Fruit fly (Drosophila melanogaster) whole organism, embryonic: Measurements from ENCODE around the gene CG3224.

Experiments
- Abd-B ChIP-seq: fragments of 200-800 bp; sonication (Bioruptor generic); optimal IDR thresholded peaks from 2 replicates; lab custom pipeline; 2018; ENCODE audit warnings: missing biosample characterization, mild to moderate bottlenecking, missing genetic modification characterization, moderate library complexity
- B-H2 ChIP-seq: fragments of 200-800 bp; sonication (Bioruptor generic); optimal IDR thresholded peaks from 2 replicates; lab custom pipeline; 2018; ENCODE audit warnings: missing biosample characterization, mild to moderate bottlenecking, missing genetic modification characterization
- CG10267 ChIP-seq: fragments of 200-800 bp; sonication (Bioruptor generic); optimal IDR thresholded peaks from 2 replicates; lab custom pipeline; 2018; ENCODE audit warnings: missing biosample characterization, mild to moderate bottlenecking, missing genetic modification characterization, moderate library complexity
- CG11247 ChIP-seq: fragments of 200-800 bp; sonication (Bioruptor generic); IDR thresholded peaks from 2 replicates; pipeline ENCODE4 v1.3.6; 2022; ENCODE audit warnings: missing biosample characterization, missing genetic modification characterization
- CG11398 ChIP-seq: fragments of 200-800 bp; sonication (Bioruptor generic); optimal IDR thresholded peaks from 2 replicates; lab custom pipeline; 2016; ENCODE audit warnings: missing biosample characterization, missing genetic modification characterization
- CG12236 ChIP-seq: fragments of 200-800 bp; sonication (Bioruptor generic); optimal IDR thresholded peaks from 2 replicates; lab custom pipeline; 2016; ENCODE audit warnings: missing biosample characterization, missing genetic modification characterization
- CG12299 ChIP-seq: fragments of 200-800 bp; sonication (Bioruptor generic); optimal IDR thresholded peaks from 2 replicates; lab custom pipeline; 2018; ENCODE audit warnings: missing biosample characterization, mild to moderate bottlenecking, missing genetic modification characterization
- CG14860 ChIP-seq: fragments of 200-800 bp; sonication (Bioruptor generic); IDR thresholded peaks from 3 replicates; pipeline ENCODE4 v1.3.6; 2022; ENCODE audit warnings: missing biosample characterization, missing genetic modification characterization; ENCODE audit not compliant: partially characterized antibody
- CG14965 ChIP-seq: fragments of 200-800 bp; sonication (Bioruptor generic); optimal IDR thresholded peaks from 2 replicates; lab custom pipeline; 2016; ENCODE audit warnings: missing biosample characterization, missing genetic modification characterization, borderline replicate concordance
- CG1603 ChIP-seq: fragments of 200-800 bp; sonication (Bioruptor generic); optimal IDR thresholded peaks from 2 replicates; lab custom pipeline; 2019; ENCODE audit warnings: missing biosample characterization, mild to moderate bottlenecking, missing genetic modification characterization, moderate library complexity
- CG17328 ChIP-seq: fragments of 200-800 bp; sonication (Bioruptor generic); IDR thresholded peaks from 2 replicates; pipeline ENCODE4 v1.3.6; 2022; ENCODE audit warnings: missing biosample characterization, missing genetic modification characterization
- CG17359 ChIP-seq: fragments of 200-800 bp; sonication (Bioruptor generic); optimal IDR thresholded peaks from 3 replicates; lab custom pipeline; 2018; ENCODE audit warnings: missing biosample characterization, mild to moderate bottlenecking, missing genetic modification characterization, moderate library complexity
- CG17802 ChIP-seq: fragments of 200-800 bp; sonication (Bioruptor generic); optimal IDR thresholded peaks from 2 replicates; lab custom pipeline; 2018; ENCODE audit warnings: missing biosample characterization, mild to moderate bottlenecking, missing genetic modification characterization, moderate library complexity
- CG2199 ChIP-seq: fragments of 200-800 bp; sonication (Bioruptor generic); IDR thresholded peaks from 3 replicates; pipeline ENCODE4 v1.3.6; 2022; ENCODE audit warnings: missing biosample characterization, missing genetic modification characterization
- CG2678 ChIP-seq: fragments of 200-800 bp; sonication (Bioruptor generic); optimal IDR thresholded peaks from 3 replicates; lab custom pipeline; 2019; ENCODE audit warnings: missing biosample characterization, mild to moderate bottlenecking, missing genetic modification characterization, moderate library complexity
- CG30020 ChIP-seq: fragments of 200-800 bp; optimal IDR thresholded peaks from 2 replicates; lab custom pipeline; 2019; ENCODE audit warnings: missing biosample characterization, mild to moderate bottlenecking, missing genetic modification characterization, moderate library complexity
- CG34376 ChIP-seq: fragments of 200-800 bp; sonication (Bioruptor generic); optimal IDR thresholded peaks from 2 replicates; lab custom pipeline; 2018; ENCODE audit warnings: missing biosample characterization, mild to moderate bottlenecking, missing genetic modification characterization
- CG6654 ChIP-seq: fragments of 200-800 bp; sonication (Bioruptor generic); optimal IDR thresholded peaks from 2 replicates; lab custom pipeline; 2017; ENCODE audit warnings: missing biosample characterization, mild to moderate bottlenecking, missing genetic modification characterization
- CG8089 ChIP-seq: fragments of 200-800 bp; sonication (Bioruptor generic); optimal IDR thresholded peaks from 3 replicates; lab custom pipeline; 2016; ENCODE audit warnings: missing biosample characterization, missing genetic modification characterization
- CG8924 ChIP-seq: fragments of 200-800 bp; optimal IDR thresholded peaks from 3 replicates; lab custom pipeline; 2019; ENCODE audit warnings: missing biosample characterization, mild to moderate bottlenecking, missing genetic modification characterization, moderate library complexity
- Chrac-16 ChIP-seq: fragments of 200-800 bp; sonication (Bioruptor generic); optimal IDR thresholded peaks from 3 replicates; lab custom pipeline; 2016; ENCODE audit warnings: missing biosample characterization, missing genetic modification characterization
- Dll ChIP-seq: fragments of 200-800 bp; sonication (Bioruptor generic); IDR thresholded peaks from 4 replicates; pipeline ENCODE4 v1.3.6; 2022; ENCODE audit warnings: missing biosample characterization, missing genetic modification characterization; ENCODE audit not compliant: partially characterized antibody
- HLHmδ ChIP-seq: fragments of 200-800 bp; sonication (Bioruptor generic); optimal IDR thresholded peaks from 2 replicates; lab custom pipeline; 2018; ENCODE audit warnings: missing biosample characterization, mild to moderate bottlenecking, missing genetic modification characterization, moderate library complexity
- Hr39 ChIP-seq: fragments of >200 bp; optimal IDR thresholded peaks from 2 replicates; lab custom pipeline; 2017
- Hsf ChIP-seq: fragments of 200-800 bp; sonication (Bioruptor generic); optimal IDR thresholded peaks from 3 replicates; lab custom pipeline; 2016; ENCODE audit warnings: missing biosample characterization, missing genetic modification characterization
- MTF-1 ChIP-seq: fragments of 200-800 bp; sonication (Bioruptor generic); optimal IDR thresholded peaks from 2 replicates; lab custom pipeline; 2018; ENCODE audit warnings: missing biosample characterization, mild to moderate bottlenecking, missing genetic modification characterization, borderline replicate concordance
- NK7.1 ChIP-seq: fragments of 200-800 bp; sonication (Bioruptor generic); optimal IDR thresholded peaks from 3 replicates; lab custom pipeline; 2016; ENCODE audit warnings: missing biosample characterization, missing genetic modification characterization
- Neu2 ChIP-seq: fragments of 200-800 bp; sonication (Bioruptor generic); optimal IDR thresholded peaks from 3 replicates; lab custom pipeline; 2016; ENCODE audit warnings: missing biosample characterization, missing genetic modification characterization, borderline replicate concordance
- Oli ChIP-seq: fragments of 200-800 bp; sonication (Bioruptor generic); optimal IDR thresholded peaks from 2 replicates; lab custom pipeline; 2018; ENCODE audit warnings: missing biosample characterization, mild to moderate bottlenecking, missing genetic modification characterization, moderate library complexity
- Rx ChIP-seq: fragments of 200-800 bp; sonication (Bioruptor generic); IDR thresholded peaks from 2 replicates; pipeline ENCODE4 v1.3.6; 2022; ENCODE audit warnings: missing biosample characterization, missing genetic modification characterization
- Sox102F ChIP-seq: fragments of 200-800 bp; sonication (Bioruptor generic); optimal IDR thresholded peaks from 2 replicates; lab custom pipeline; 2018; ENCODE audit warnings: missing biosample characterization, mild to moderate bottlenecking, missing genetic modification characterization, moderate library complexity
- ab ChIP-seq: fragments of 200-800 bp; sonication (Bioruptor generic); optimal IDR thresholded peaks from 2 replicates; lab custom pipeline; 2016; ENCODE audit warnings: missing biosample characterization, missing genetic modification characterization
- aop ChIP-seq: fragments of 200-800 bp; sonication (Bioruptor generic); IDR thresholded peaks from 2 replicates; pipeline ENCODE4 v1.3.6; 2022; ENCODE audit warnings: missing biosample characterization, missing genetic modification characterization
- ara ChIP-seq: fragments of 200-800 bp; sonication (Bioruptor generic); IDR thresholded peaks from 2 replicates; pipeline ENCODE4 v1.3.6; 2022; ENCODE audit warnings: missing biosample characterization, missing genetic modification characterization
- ase ChIP-seq: fragments of 200-800 bp; sonication (Bioruptor generic); IDR thresholded peaks from 3 replicates; pipeline ENCODE4 v1.3.6; 2022; ENCODE audit warnings: missing biosample characterization, missing genetic modification characterization
- cas ChIP-seq: fragments of 200-800 bp; sonication (Bioruptor generic); IDR thresholded peaks from 2 replicates; pipeline ENCODE4 v1.3.6; 2022; ENCODE audit warnings: missing biosample characterization, missing genetic modification characterization
- chm ChIP-seq: fragments of 200-800 bp; sonication (Bioruptor generic); IDR thresholded peaks from 2 replicates; pipeline ENCODE4 v1.3.6; 2022; ENCODE audit warnings: missing biosample characterization, missing genetic modification characterization
- gce ChIP-seq: fragments of 200-800 bp; sonication (Bioruptor generic); IDR thresholded peaks from 3 replicates; pipeline ENCODE4 v1.3.6; 2022; ENCODE audit warnings: missing biosample characterization, missing genetic modification characterization
- gsb ChIP-seq: fragments of 200-800 bp; sonication (Bioruptor generic); IDR thresholded peaks from 2 replicates; pipeline ENCODE4 v1.3.6; 2022; ENCODE audit warnings: missing biosample characterization, missing genetic modification characterization
- gsb-n ChIP-seq: fragments of 200-800 bp; sonication (Bioruptor generic); optimal IDR thresholded peaks from 3 replicates; lab custom pipeline; 2018; ENCODE audit warnings: missing biosample characterization, mild to moderate bottlenecking, missing genetic modification characterization
- hkb ChIP-seq, 2 experiments: fragments of 200-800 bp in 1 of 2; fragments of >200 bp in 1 of 2; sonication (Bioruptor generic) in 1 of 2; IDR thresholded peaks in 1 of 2; optimal IDR thresholded peaks in 1 of 2; 2 replicates each; pipeline versions ENCODE4 v1.3.6 to Lab custom; 2017 to 2022; ENCODE audit warnings: missing biosample characterization in 1 of 2, missing genetic modification characterization in 1 of 2
- lab ChIP-seq: fragments of 200-800 bp; sonication (Bioruptor generic); optimal IDR thresholded peaks from 3 replicates; lab custom pipeline; 2017; ENCODE audit warnings: missing biosample characterization, missing genetic modification characterization, mild to moderate bottlenecking, moderate library complexity, missing genetic modification reagents
- nerfin-1 ChIP-seq: fragments of 200-800 bp; sonication (Bioruptor generic); optimal IDR thresholded peaks from 3 replicates; lab custom pipeline; 2019; ENCODE audit warnings: missing biosample characterization, mild to moderate bottlenecking, missing genetic modification characterization, moderate library complexity
- pnt ChIP-seq: fragments of 200-800 bp; sonication (Bioruptor generic); optimal IDR thresholded peaks from 3 replicates; lab custom pipeline; 2016; ENCODE audit warnings: missing biosample characterization, missing genetic modification characterization
- ranshi ChIP-seq: fragments of 200-800 bp; sonication (Bioruptor generic); IDR thresholded peaks from 2 replicates; pipeline ENCODE4 v1.3.6; 2022; ENCODE audit warnings: missing biosample characterization, missing genetic modification characterization
- run ChIP-seq: fragments of 200-800 bp; sonication (Bioruptor generic); optimal IDR thresholded peaks from 3 replicates; lab custom pipeline; 2018; ENCODE audit warnings: missing biosample characterization, mild to moderate bottlenecking, missing genetic modification characterization
- sens ChIP-seq: fragments of 200-800 bp; sonication (Bioruptor generic); peaks from one replicate; lab custom pipeline; 2016; ENCODE audit warnings: missing biosample characterization, missing genetic modification characterization
- shn ChIP-seq: fragments of 200-800 bp; sonication (Bioruptor generic); optimal IDR thresholded peaks from 3 replicates; lab custom pipeline; 2016; ENCODE audit warnings: missing biosample characterization, missing genetic modification characterization
- slbo ChIP-seq: fragments of 200-800 bp; sonication (Bioruptor generic); IDR thresholded peaks from 2 replicates; pipeline ENCODE4 v1.3.6; 2022; ENCODE audit warnings: missing biosample characterization, missing genetic modification characterization
- tgo ChIP-seq: fragments of 200-800 bp; sonication (Bioruptor generic); IDR thresholded peaks from 3 replicates; pipeline ENCODE4 v1.3.6; 2022; ENCODE audit warnings: missing biosample characterization, missing genetic modification characterization
- tll ChIP-seq, 2 experiments: fragments of 200-800 bp in 1 of 2; fragments of >200 bp in 1 of 2; sonication (Bioruptor generic) in 1 of 2; optimal IDR thresholded peaks; 2 replicates each; lab custom pipeline; 2017 to 2019; ENCODE audit warnings: missing biosample characterization in 2 of 2, missing genetic modification characterization in 2 of 2, mild to moderate bottlenecking in 1 of 2, moderate library complexity in 1 of 2

Gene CG3224

DNA sequence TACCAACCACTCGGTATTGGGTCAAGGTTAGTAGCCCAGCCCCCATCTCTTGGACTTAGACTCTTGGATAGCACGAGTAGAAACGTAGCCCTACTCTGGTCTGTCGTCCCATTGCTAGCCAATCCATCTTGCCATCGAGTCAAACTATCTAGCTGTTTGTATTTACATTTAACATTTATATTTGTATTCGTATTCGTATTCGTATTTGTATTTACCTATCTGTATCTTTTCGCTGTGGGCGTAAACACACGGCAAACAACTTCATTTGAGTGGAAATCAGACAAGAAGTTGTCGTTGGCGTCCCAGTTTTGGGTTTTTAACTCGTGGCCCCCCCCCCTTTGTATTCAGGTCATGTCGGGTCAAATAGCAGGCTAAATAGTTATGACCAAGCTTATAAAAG, 47.0 kb downstream of the CG3224 start (continued):
- TF ChIP-seq CG17802 (tag; lab: Kevin White, UChicago) (no peak), ranshi (peak; percentile 17; the same call in 1 of the 2 replicates), tgo (no peak), aop (GFP tag; lab: Robert Waterston, UW) (no peak), CG17359 (tag; lab: Kevin White, UChicago) (peak; percentile 14), CG17328 (GFP tag; lab: Robert Waterston, UW) (no peak), CG1603 (tag; lab: Kevin White, UChicago) (peak; percentile 58), sens (peak; percentile 78), Sox102F (peak; percentile 10), Rx (GFP tag; lab: Robert Waterston, UW) (no peak), CG11398 (peak; percentile 14), CG10267 (tag; lab: Kevin White, UChicago) (no peak), lab (GFP tag; lab: Kevin White, UChicago) (peak; percentile 75), run (tag; lab: Kevin White, UChicago) (peak; percentile 20), Hr39 (lab: Kevin White, UChicago) (no peak), Dll (GFP tag; lab: Robert Waterston, UW) (no peak), ase (GFP tag; lab: Robert Waterston, UW) (no peak), CG12299 (no peak), slbo (no peak), cas (no peak), pnt (GFP tag; lab: Kevin White, UChicago) (no peak), nerfin-1 (tag; lab: Kevin White, UChicago) (peak; percentile 0), MTF-1 (GFP tag; lab: Kevin White, UChicago) (peak; percentile 11), Hsf (GFP tag; lab: Kevin White, UChicago) (no peak), CG14965 (GFP tag; lab: Kevin White, UChicago) (peak; percentile 4), ara (GFP tag; lab: Robert Waterston, UW) (peak; percentile 37; the same call in 1 of the 2 replicates), HLHmδ (GFP tag; lab: Kevin White, UChicago) (no peak), NK7.1 (GFP tag; lab: Kevin White, UChicago) (no peak), CG8089 (GFP tag; lab: Kevin White, UChicago) (peak; percentile 36), Chrac-16 (GFP tag; lab: Kevin White, UChicago) (no peak), Oli (tag; lab: Kevin White, UChicago) (no peak), gce (GFP tag; lab: Robert Waterston, UW) (no peak), shn (no peak), CG30020 (no peak), gsb (GFP tag; lab: Robert Waterston, UW) (no peak), CG12236 (peak; percentile 58), CG11247 (no peak), CG8924 (tag; lab: Kevin White, UChicago) (peak; percentile 16), hkb (optimal IDR thresholded peaks at IDR 0.05; lab: Kevin White, UChicago) (no peak), hkb (GFP tag; IDR thresholded peaks at IDR 0.05; lab: Robert Waterston, UW) (0 out of 2 replicates have a peak, but pooled peaks have one; percentile 27), Neu2 (GFP tag; lab: Kevin White, UChicago) (no peak), ab (GFP tag; lab: Kevin White, UChicago) (no peak), chm (GFP tag; lab: Robert Waterston, UW) (peak; percentile 39; the same call in 1 of the 2 replicates), Abd-B (GFP tag; lab: Kevin White, UChicago) (no peak), CG2199 (GFP tag; lab: Robert Waterston, UW) (no peak), CG2678 (tag; lab: Kevin White, UChicago) (peak; percentile 57), CG14860 (GFP tag; lab: Robert Waterston, UW) (no peak), gsb-n (peak; percentile 59), CG6654 (no peak), tll (GFP tag; optimal IDR thresholded peaks at IDR 0.05; lab: Kevin White, UChicago) (no peak), B-H2 (GFP tag; lab: Kevin White, UChicago) (peak; percentile 11), CG34376 (GFP tag; lab: Kevin White, UChicago) (no peak)
